Fruit fly (Drosophila melanogaster) whole organism, embryonic: ENCODE measurements around the gene betaGlu.
A peak's percentile ranks its signal among the peaks of the same experiment; 100 is the strongest.

Experiments
- CG10366 ChIP-seq: fragments of 200-800 bp; sonication (Bioruptor generic); IDR thresholded peaks from 2 replicates; pipeline ENCODE4 v1.3.6; 2022; ENCODE audit warnings: missing biosample characterization, missing genetic modification characterization
- CG11560 ChIP-seq: fragments of 200-800 bp; sonication (Bioruptor generic); IDR thresholded peaks from 3 replicates; pipeline ENCODE4 v1.3.6; 2022; ENCODE audit warnings: missing biosample characterization, missing genetic modification characterization
- CG12659 ChIP-seq: fragments of 200-800 bp; sonication (Bioruptor generic); optimal IDR thresholded peaks from 3 replicates; lab custom pipeline; 2017; ENCODE audit warnings: mild to moderate bottlenecking, missing biosample characterization, missing genetic modification reagents, missing genetic modification characterization
- CG13287 ChIP-seq: fragments of 200-800 bp; sonication (Bioruptor generic); IDR thresholded peaks from 2 replicates; pipeline ENCODE4 v1.3.6; 2022; ENCODE audit warnings: missing biosample characterization, missing genetic modification characterization; ENCODE audit not compliant: partially characterized antibody
- CG14965 ChIP-seq: fragments of 200-800 bp; sonication (Bioruptor generic); optimal IDR thresholded peaks from 2 replicates; lab custom pipeline; 2016; ENCODE audit warnings: missing biosample characterization, missing genetic modification characterization, borderline replicate concordance
- CG15514 ChIP-seq: fragments of 200-800 bp; sonication (Bioruptor generic); optimal IDR thresholded peaks from 3 replicates; lab custom pipeline; 2017; ENCODE audit warnings: missing biosample characterization, missing genetic modification characterization, mild to moderate bottlenecking, moderate library complexity, missing genetic modification reagents
- CG32772 ChIP-seq: fragments of 200-800 bp; sonication (Bioruptor generic); IDR thresholded peaks from 2 replicates; pipeline ENCODE4 v1.3.6; 2022; ENCODE audit warnings: missing biosample characterization, missing genetic modification characterization
- CG4617 ChIP-seq: fragments of 200-800 bp; sonication (Bioruptor generic); optimal IDR thresholded peaks from 3 replicates; lab custom pipeline; 2016; ENCODE audit warnings: missing biosample characterization, missing genetic modification characterization, borderline replicate concordance
- CG6654 ChIP-seq: fragments of 200-800 bp; sonication (Bioruptor generic); optimal IDR thresholded peaks from 2 replicates; lab custom pipeline; 2017; ENCODE audit warnings: missing biosample characterization, mild to moderate bottlenecking, missing genetic modification characterization
- CG7745 ChIP-seq: fragments of 200-800 bp; sonication (Bioruptor generic); optimal IDR thresholded peaks from 2 replicates; lab custom pipeline; 2018; ENCODE audit warnings: missing biosample characterization, mild to moderate bottlenecking, missing genetic modification characterization, moderate library complexity
- CG8290 ChIP-seq, 3 experiments: fragments of 200-800 bp; sonication (Bioruptor generic); optimal IDR thresholded peaks; 2 replicates each; lab custom pipeline; 2016 to 2019; ENCODE audit warnings: missing biosample characterization in 3 of 3, missing genetic modification characterization in 3 of 3, mild to moderate bottlenecking in 2 of 3, moderate library complexity in 1 of 3
- CG8765 ChIP-seq: fragments of 200-800 bp; sonication (Bioruptor generic); IDR thresholded peaks from 2 replicates; pipeline ENCODE4 v1.3.6; 2022; ENCODE audit warnings: missing biosample characterization, missing genetic modification characterization
- CG9215 ChIP-seq: fragments of 200-800 bp; sonication (Bioruptor generic); IDR thresholded peaks from 2 replicates; pipeline ENCODE4 v1.3.6; 2022; ENCODE audit warnings: missing biosample characterization, missing genetic modification characterization
- CG9797 ChIP-seq: fragments of 200-800 bp; sonication (Bioruptor generic); optimal IDR thresholded peaks from 3 replicates; lab custom pipeline; 2018; ENCODE audit warnings: missing biosample characterization, mild to moderate bottlenecking, missing genetic modification characterization
- Dfd ChIP-seq, 2 experiments: fragments of >200 bp; optimal IDR thresholded peaks; 2 replicates each; lab custom pipeline; 2017; ENCODE audit warnings: missing biosample characterization in 2 of 2, missing genetic modification characterization in 2 of 2
- Gug ChIP-seq: fragments of 200-800 bp; sonication (Bioruptor generic); IDR thresholded peaks from 4 replicates; pipeline ENCODE4 v1.3.6; 2022; ENCODE audit warnings: missing biosample characterization, missing genetic modification characterization
- H15 ChIP-seq: fragments of 200-800 bp; sonication (Bioruptor generic); IDR thresholded peaks from 3 replicates; pipeline ENCODE4 v1.3.6; 2022; ENCODE audit warnings: missing biosample characterization, missing genetic modification characterization
- Hmx ChIP-seq: fragments of 200-800 bp; sonication (Bioruptor generic); optimal IDR thresholded peaks from 2 replicates; lab custom pipeline; 2016; ENCODE audit warnings: missing biosample characterization, missing genetic modification characterization
- Kr ChIP-seq: fragments of 200-800 bp; sonication (Bioruptor generic); optimal IDR thresholded peaks from 2 replicates; lab custom pipeline; 2017; ENCODE audit warnings: missing biosample characterization, mild to moderate bottlenecking, missing genetic modification characterization
- Lhr ChIP-seq: fragments of 200-800 bp; sonication (Bioruptor generic); optimal IDR thresholded peaks from 3 replicates; lab custom pipeline; 2017; ENCODE audit warnings: mild to moderate bottlenecking, missing biosample characterization, missing genetic modification reagents, missing genetic modification characterization
- MESR4 ChIP-seq: fragments of 200-800 bp; sonication (Bioruptor generic); optimal IDR thresholded peaks from 2 replicates; lab custom pipeline; 2018; ENCODE audit warnings: missing biosample characterization, mild to moderate bottlenecking, missing genetic modification characterization, moderate library complexity
- NC2α ChIP-seq: fragments of 200-800 bp; sonication (Bioruptor generic); optimal IDR thresholded peaks from 2 replicates; lab custom pipeline; 2016; ENCODE audit warnings: missing biosample characterization, missing genetic modification characterization
- Nf-YA ChIP-seq: fragments of 200-800 bp; sonication (Bioruptor generic); IDR thresholded peaks from 2 replicates; pipeline ENCODE4 v1.3.6; 2022; ENCODE audit warnings: missing biosample characterization, missing genetic modification characterization
- Oaz ChIP-seq: fragments of 200-800 bp; sonication (Bioruptor generic); IDR thresholded peaks from 2 replicates; pipeline ENCODE4 v1.3.6; 2022; ENCODE audit warnings: missing biosample characterization, missing genetic modification characterization
- Oli ChIP-seq: fragments of 200-800 bp; sonication (Bioruptor generic); optimal IDR thresholded peaks from 2 replicates; lab custom pipeline; 2018; ENCODE audit warnings: missing biosample characterization, mild to moderate bottlenecking, missing genetic modification characterization, moderate library complexity
- Pdp1 ChIP-seq, 2 experiments: fragments of 200-800 bp; sonication (Bioruptor generic); optimal IDR thresholded peaks; 3 replicates each; lab custom pipeline; 2016; ENCODE audit warnings: missing biosample characterization in 2 of 2, missing genetic modification characterization in 2 of 2, mild to moderate bottlenecking in 1 of 2, moderate library complexity in 1 of 2
- Rfx ChIP-seq: fragments of 200-800 bp; sonication (Bioruptor generic); IDR thresholded peaks from 2 replicates; pipeline ENCODE4 v1.3.6; 2022; ENCODE audit warnings: missing biosample characterization, missing genetic modification characterization
- Sin3A ChIP-seq: fragments of >200 bp; optimal IDR thresholded peaks from 2 replicates; lab custom pipeline; 2018
- Sox102F ChIP-seq: fragments of 200-800 bp; sonication (Bioruptor generic); optimal IDR thresholded peaks from 2 replicates; lab custom pipeline; 2018; ENCODE audit warnings: missing biosample characterization, mild to moderate bottlenecking, missing genetic modification characterization, moderate library complexity
- Tbp ChIP-seq: fragments of >200 bp; optimal IDR thresholded peaks from 2 replicates; lab custom pipeline; 2018; ENCODE audit warnings: missing biosample characterization, missing genetic modification characterization
- Trl ChIP-seq, 3 experiments: fragments of >200 bp in 2 of 3; fragments of 200-800 bp in 1 of 3; sonication (Bioruptor generic) in 1 of 3; optimal IDR thresholded peaks; 2 replicates in 1 of 3; 3 replicates in 2 of 3; lab custom pipeline; 2016 to 2017; ENCODE audit warnings: missing biosample characterization in 1 of 3, missing genetic modification characterization in 1 of 3
- ara ChIP-seq: fragments of 200-800 bp; sonication (Bioruptor generic); IDR thresholded peaks from 2 replicates; pipeline ENCODE4 v1.3.6; 2022; ENCODE audit warnings: missing biosample characterization, missing genetic modification characterization
- bab2 ChIP-seq: fragments of 200-800 bp; sonication (Bioruptor generic); optimal IDR thresholded peaks from 2 replicates; lab custom pipeline; 2016; ENCODE audit warnings: missing biosample characterization, missing genetic modification characterization
- chif ChIP-seq, 2 experiments: fragments of 200-800 bp; sonication (Bioruptor generic); optimal IDR thresholded peaks; 3 replicates each; lab custom pipeline; 2016; ENCODE audit warnings: missing biosample characterization in 2 of 2, missing genetic modification characterization in 2 of 2
- cwo ChIP-seq: fragments of 200-800 bp; sonication (Bioruptor generic); optimal IDR thresholded peaks from 3 replicates; lab custom pipeline; 2017; ENCODE audit warnings: missing biosample characterization, missing genetic modification characterization, mild to moderate bottlenecking, moderate library complexity, missing genetic modification reagents
- gcm ChIP-seq: fragments of 200-800 bp; sonication (Bioruptor generic); optimal IDR thresholded peaks from 2 replicates; lab custom pipeline; 2019; ENCODE audit warnings: missing biosample characterization, mild to moderate bottlenecking, missing genetic modification characterization, moderate library complexity
- klu ChIP-seq: fragments of 200-800 bp; sonication (Bioruptor generic); IDR thresholded peaks from 2 replicates; pipeline ENCODE4 v1.3.6; 2022; ENCODE audit warnings: missing biosample characterization, missing genetic modification characterization
- otp ChIP-seq: fragments of 200-800 bp; sonication (Bioruptor generic); IDR thresholded peaks from 3 replicates; pipeline ENCODE4, ENCODE4 v1.3.6; 2022; ENCODE audit warnings: missing biosample characterization, missing genetic modification characterization
- pan ChIP-seq, 4 experiments: fragments of >200 bp in 3 of 4; fragments of 200-800 bp in 1 of 4; sonication (Bioruptor generic) in 1 of 4; optimal IDR thresholded peaks in 3 of 4; IDR thresholded peaks in 1 of 4; 2 replicates each; pipeline versions ENCODE4 v1.3.6 to Lab custom; 2017 to 2022; ENCODE audit warnings: missing biosample characterization in 2 of 4, missing genetic modification characterization in 2 of 4, mixed read lengths in 1 of 4
- pfk ChIP-seq: fragments of 200-800 bp; sonication (Bioruptor generic); optimal IDR thresholded peaks from 2 replicates; lab custom pipeline; 2018; ENCODE audit warnings: missing biosample characterization, mild to moderate bottlenecking, missing genetic modification characterization, moderate library complexity
- phol ChIP-seq: fragments of 200-800 bp; sonication (Bioruptor generic); optimal IDR thresholded peaks from 3 replicates; lab custom pipeline; 2018; ENCODE audit warnings: missing biosample characterization, mild to moderate bottlenecking, missing genetic modification characterization, moderate library complexity
- pzg ChIP-seq: fragments of 200-800 bp; sonication (Bioruptor generic); optimal IDR thresholded peaks from 3 replicates; lab custom pipeline; 2018; ENCODE audit warnings: missing biosample characterization, mild to moderate bottlenecking, missing genetic modification characterization, moderate library complexity
- slbo ChIP-seq: fragments of 200-800 bp; sonication (Bioruptor generic); IDR thresholded peaks from 2 replicates; pipeline ENCODE4 v1.3.6; 2022; ENCODE audit warnings: missing biosample characterization, missing genetic modification characterization
- so ChIP-seq: fragments of 200-800 bp; sonication (Bioruptor generic); IDR thresholded peaks from 3 replicates; pipeline ENCODE4 v1.3.6; 2022; ENCODE audit warnings: missing biosample characterization, missing genetic modification characterization
- sug ChIP-seq: fragments of 200-800 bp; optimal IDR thresholded peaks from 2 replicates; lab custom pipeline; 2019; ENCODE audit warnings: missing biosample characterization, mild to moderate bottlenecking, missing genetic modification characterization, moderate library complexity
- tup ChIP-seq: fragments of 200-800 bp; sonication (Bioruptor generic); optimal IDR thresholded peaks from 2 replicates; lab custom pipeline; 2016; ENCODE audit warnings: missing biosample characterization, mild to moderate bottlenecking, missing genetic modification characterization, moderate library complexity
- twi ChIP-seq: fragments of 200-800 bp; optimal IDR thresholded peaks from 2 replicates; lab custom pipeline; 2019; ENCODE audit warnings: missing biosample characterization, mild to moderate bottlenecking, missing genetic modification characterization, moderate library complexity
- vnd ChIP-seq: fragments of 200-800 bp; sonication (Bioruptor generic); IDR thresholded peaks from 3 replicates; pipeline ENCODE4 v1.3.6; 2022; ENCODE audit warnings: missing biosample characterization, missing genetic modification characterization; ENCODE audit not compliant: partially characterized antibody
- zf30C ChIP-seq: fragments of 200-800 bp; sonication (Bioruptor generic); optimal IDR thresholded peaks from 3 replicates; lab custom pipeline; 2018; ENCODE audit warnings: missing biosample characterization, mild to moderate bottlenecking, missing genetic modification characterization

The betaGlu gene

DNA sequence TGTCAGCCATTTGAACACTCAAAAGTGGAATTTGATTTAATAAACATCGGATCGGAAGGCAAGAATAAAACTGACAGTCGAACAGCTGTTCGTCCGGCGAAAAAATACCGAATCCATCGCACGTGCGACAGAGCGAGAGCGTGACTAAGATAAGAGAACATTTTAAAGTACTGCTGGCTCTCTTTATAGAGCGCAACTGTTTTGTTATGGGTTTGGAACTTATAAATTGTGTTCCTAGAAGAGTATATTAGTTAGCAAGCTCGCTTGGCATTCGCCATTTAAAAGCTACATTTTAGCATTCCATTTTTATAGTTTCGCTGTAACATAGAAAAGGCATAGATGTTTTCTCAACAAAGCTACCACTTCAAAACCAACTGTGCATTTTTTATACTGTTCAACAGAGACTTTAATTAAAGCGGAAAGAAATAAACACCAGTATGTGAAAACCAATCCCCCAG, 38.5 kb upstream of the betaGlu start, which contains the start of gene Rift (continued):
- TF ChIP-seq ara (GFP tag; lab: Robert Waterston, UW) = peak; percentile 59
- peak; percentile 4 to 26 for TF ChIP-seq Pdp1 (GFP tag; optimal IDR thresholded peaks at IDR 0.05; lab: Kevin White, UChicago)
- no peak for TF ChIP-seq chif (GFP tag; optimal IDR thresholded peaks at IDR 0.05; lab: Kevin White, UChicago)
- TF ChIP-seq zf30C (GFP tag; lab: Kevin White, UChicago) = no peak
- no peak for TF ChIP-seq CG6654
- TF ChIP-seq Lhr (GFP tag; lab: Kevin White, UChicago) = no peak
- TF ChIP-seq H15 = no peak
- TF ChIP-seq gcm (GFP tag; lab: Kevin White, UChicago) = peak; percentile 45
- no peak for TF ChIP-seq otp (GFP tag; lab: Robert Waterston, UW)
- peak; percentile 64 for TF ChIP-seq slbo (GFP tag; lab: Robert Waterston, UW)
- TF ChIP-seq twi (tag; lab: Kevin White, UChicago) = no peak
- no peak for TF ChIP-seq Nf-YA (GFP tag; lab: Robert Waterston, UW)
- TF ChIP-seq Sin3A (lab: Kevin White, UChicago) = no peak
- no peak for TF ChIP-seq tup (GFP tag; lab: Kevin White, UChicago)
- TF ChIP-seq Sox102F = peak; percentile 36
- 0 out of 3 replicates have a peak, but pooled peaks have one; percentile 36 for TF ChIP-seq so
- no peak for TF ChIP-seq phol (tag; lab: Kevin White, UChicago)
- TF ChIP-seq klu (GFP tag; lab: Robert Waterston, UW) = no peak
- TF ChIP-seq CG32772 (GFP tag; lab: Robert Waterston, UW) = no peak
- TF ChIP-seq CG4617 = no peak
- TF ChIP-seq Trl (optimal IDR thresholded peaks at IDR 0.05; lab: Kevin White, UChicago) = peak; percentile 72 to 85
- TF ChIP-seq Trl (GFP tag; optimal IDR thresholded peaks at IDR 0.05; lab: Kevin White, UChicago) = no peak
- TF ChIP-seq CG8290 (GFP tag; optimal IDR thresholded peaks at IDR 0.05; lab: Kevin White, UChicago) = no peak
- TF ChIP-seq CG8290 (tag; optimal IDR thresholded peaks at IDR 0.05; lab: Kevin White, UChicago) = peak in 1 of 2 experiments; percentile 56
- TF ChIP-seq Oli (tag; lab: Kevin White, UChicago) = peak; percentile 11
- no peak for TF ChIP-seq CG10366
- peak; percentile 99 for TF ChIP-seq cwo (GFP tag; lab: Kevin White, UChicago)
- no peak for TF ChIP-seq pan (optimal IDR thresholded peaks at IDR 0.05; lab: Kevin White, UChicago)
- peak in 1 of 2 experiments; percentile 43 for TF ChIP-seq pan (GFP tag; optimal IDR thresholded peaks at IDR 0.05 in 1 of 2, IDR thresholded peaks at IDR 0.05 in 1 of 2)
- TF ChIP-seq CG13287 (GFP tag; lab: Robert Waterston, UW) = peak; percentile 50; the same call in 1 of the 2 replicates
- TF ChIP-seq CG9215 = 0 out of 2 replicates have a peak, but pooled peaks have one; percentile 18
- no peak for TF ChIP-seq Dfd (GFP tag; optimal IDR thresholded peaks at IDR 0.05; lab: Kevin White, UChicago)
- TF ChIP-seq Hmx = no peak
- peak; percentile 8 for TF ChIP-seq pzg (GFP tag; lab: Kevin White, UChicago)
- TF ChIP-seq Gug (GFP tag; lab: Robert Waterston, UW) = peak; percentile 30; the same call in 1 of the 4 replicates
- TF ChIP-seq vnd (GFP tag; lab: Robert Waterston, UW) = no peak
- TF ChIP-seq CG12659 (GFP tag; lab: Kevin White, UChicago) = peak; percentile 47
- 0 out of 2 replicates have a peak, but pooled peaks have one; percentile 20 for TF ChIP-seq Oaz (GFP tag; lab: Robert Waterston, UW)
- TF ChIP-seq CG15514 (GFP tag; lab: Kevin White, UChicago) = peak; percentile 32
- no peak for TF ChIP-seq CG14965
- peak; percentile 76 for TF ChIP-seq Rfx (GFP tag; lab: Robert Waterston, UW)
- no peak for TF ChIP-seq Kr (GFP tag; lab: Kevin White, UChicago)
- TF ChIP-seq bab2 (GFP tag; lab: Kevin White, UChicago) = peak; percentile 30
- no peak for TF ChIP-seq CG11560 (tag; lab: Robert Waterston, UW)
- peak; percentile 23 for TF ChIP-seq sug (tag; lab: Kevin White, UChicago)
- TF ChIP-seq CG9797 = no peak
- TF ChIP-seq Tbp (GFP tag; lab: Kevin White, UChicago) = no peak
- TF ChIP-seq pfk = no peak
- TF ChIP-seq NC2α (GFP tag; lab: Kevin White, UChicago) = no peak
- no peak for TF ChIP-seq CG7745 (tag; lab: Kevin White, UChicago)
- TF ChIP-seq MESR4 = peak; percentile 40
- TF ChIP-seq CG8765 = no peak
